Fruit fly (Drosophila melanogaster) whole organism, prepupa: ENCODE measurements around the gene CNMa.

Experiments used
- CG11294 ChIP-seq: fragments of 200-800 bp; sonication (Bioruptor generic); IDR thresholded peaks from 2 replicates; pipeline ENCODE4 v1.3.6; 2022; ENCODE audit warnings: missing biosample characterization, missing genetic modification characterization
- CG6808 ChIP-seq: fragments of 200-800 bp; sonication (Bioruptor generic); optimal IDR thresholded peaks from 3 replicates; lab custom pipeline; 2017; ENCODE audit warnings: missing biosample characterization, missing genetic modification characterization, mild to moderate bottlenecking, moderate library complexity, missing genetic modification reagents
- Ets21C ChIP-seq: fragments of 200-800 bp; sonication (Bioruptor generic); optimal IDR thresholded peaks from 3 replicates; lab custom pipeline; 2016; ENCODE audit warnings: missing biosample characterization, missing genetic modification characterization

DNA sequence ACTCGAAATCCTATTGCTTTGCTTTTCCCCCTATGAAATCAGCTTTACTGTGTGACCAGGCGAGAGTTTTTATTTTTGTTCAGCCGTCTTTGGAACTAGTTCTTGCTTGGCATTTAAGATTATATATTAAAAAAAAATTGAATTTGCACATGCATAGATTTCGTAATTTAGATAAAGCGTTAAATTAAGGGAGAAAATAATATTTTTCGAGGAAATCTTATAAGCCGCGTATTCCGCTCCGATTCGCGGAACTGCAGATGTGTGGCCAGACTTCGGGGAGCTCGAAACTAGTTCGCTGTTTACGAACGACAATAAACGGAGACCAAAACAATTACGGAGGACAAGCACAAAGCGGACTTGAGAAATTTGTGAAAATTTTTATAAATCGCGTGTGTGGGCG is 52.6 kb downstream of the CNMa start, which contains the start of the genes JTBR and CG42676:
- TF ChIP-seq Ets21C (GFP tag; lab: Kevin White, UChicago) (no peak), CG11294 (no peak), CG6808 (GFP tag; lab: Kevin White, UChicago) (no peak)
